Worm (Caenorhabditis elegans): Measurements from ENCODE around the gene ttll-12.

DNA sequence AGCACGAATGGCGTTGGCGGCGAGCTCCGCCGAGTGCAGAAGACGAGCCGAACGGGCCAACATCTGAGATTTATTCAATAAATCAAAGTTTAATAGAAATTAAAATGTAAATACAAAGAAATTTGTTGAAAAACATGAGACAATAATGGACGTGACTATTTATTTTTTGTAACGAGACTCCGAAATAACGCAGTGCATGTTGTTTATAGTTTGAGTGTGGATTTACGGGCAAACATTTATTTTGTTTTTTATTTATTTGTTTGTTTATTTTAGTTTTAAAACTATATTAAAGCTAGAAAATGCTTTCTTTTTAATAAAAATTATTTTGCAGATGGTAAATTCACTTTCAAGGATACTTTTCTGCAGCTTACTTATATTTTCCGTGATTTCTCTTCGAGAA is 13.9 kb downstream of the ttll-12 start, which contains the start of the genes sdhb-1 and cup-15:
- TF ChIP-seq pha-4 (tag; optimal IDR thresholded peaks at IDR 0.05) (peak; percentile 79), nhr-12 (tag; optimal IDR thresholded peaks at IDR 0.05) (no peak), nhr-237 (tag; optimal IDR thresholded peaks at IDR 0.05) (no peak), mdl-1 (tag; optimal IDR thresholded peaks at IDR 0.05) (no peak), ama-1 (optimal IDR thresholded peaks at IDR 0.05) (no peak), nfya-1 (tag; optimal IDR thresholded peaks at IDR 0.05; ENCODE audit: insufficient read depth) (peak; percentile 3), unc-62 (GFP tag; optimal IDR thresholded peaks at IDR 0.05) (no peak), sea-2 (GFP tag; optimal IDR thresholded peaks at IDR 0.05) (no peak), pqm-1 (tag; optimal IDR thresholded peaks at IDR 0.05) (no peak), R02D3.7 (tag; optimal IDR thresholded peaks at IDR 0.05) (peak; percentile 75)

All from whole organism, L3 larva.